Fruit fly (Drosophila melanogaster): Measurements from ENCODE around the gene ase.

Gene ase

dm6 chrX:460447-460846 lies at the start of gene ase:
TSS of gene ase (plus strand) at chrX:460747.
- TF ChIP-seq ase (GFP tag; IDR thresholded peaks at IDR 0.05) (peak; percentile 39; the same call in 1 of the 3 replicates), cg (GFP tag; optimal IDR thresholded peaks at IDR 0.05) (peak; percentile 32), pros (GFP tag; optimal IDR thresholded peaks at IDR 0.05) (peak; percentile 24), sens (GFP tag) (peak; percentile 12), CG5245 (GFP tag; optimal IDR thresholded peaks at IDR 0.05) (no peak), cad (GFP tag; optimal IDR thresholded peaks at IDR 0.05) (no peak)

DNA sequence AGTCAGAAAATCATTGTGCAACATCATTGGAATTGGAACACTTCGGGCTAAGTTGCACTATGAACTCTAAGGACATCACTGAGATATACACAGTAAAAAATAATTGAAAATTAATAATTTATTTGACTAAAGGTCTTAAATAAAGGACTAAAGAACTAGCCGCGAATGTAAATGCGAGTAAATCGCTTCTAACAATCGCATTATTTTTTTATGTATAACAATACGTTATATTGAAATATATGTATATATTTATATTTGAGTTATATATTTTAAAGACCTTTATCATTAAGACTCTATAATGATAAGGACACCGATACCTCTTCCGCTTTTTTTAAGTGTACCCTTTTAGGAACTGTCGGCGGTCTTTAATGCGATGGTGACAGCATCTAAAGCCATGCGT lies 46.2 kb upstream of the ase start:
- TF ChIP-seq schlank (tag; optimal IDR thresholded peaks at IDR 0.05) (no peak), Drgx (GFP tag; IDR thresholded peaks at IDR 0.05) (no peak), sug (tag; optimal IDR thresholded peaks at IDR 0.05) (no peak), trem (tag; optimal IDR thresholded peaks at IDR 0.05) (no peak), CG13296 (GFP tag; optimal IDR thresholded peaks at IDR 0.05) (no peak), seq (GFP tag; IDR thresholded peaks at IDR 0.05) (no peak), crc (GFP tag; optimal IDR thresholded peaks at IDR 0.05) (no peak), CG17186 (GFP tag; optimal IDR thresholded peaks at IDR 0.05) (no peak), CG7372 (GFP tag; IDR thresholded peaks at IDR 0.05) (no peak), dmrt11E (tag; optimal IDR thresholded peaks at IDR 0.05) (peak; percentile 42), unc-4 (GFP tag; IDR thresholded peaks at IDR 0.05; ENCODE audit: partially characterized antibody) (no peak), HmgZ (tag; optimal IDR thresholded peaks at IDR 0.05) (no peak), dati (GFP tag; IDR thresholded peaks at IDR 0.05) (no peak), Aef1 (GFP tag; IDR thresholded peaks at IDR 0.05) (no peak), CG30020 (tag; optimal IDR thresholded peaks at IDR 0.05) (no peak), lola (GFP tag; optimal IDR thresholded peaks at IDR 0.05) (peak in 1 of 3 experiments; percentile 30), vfl (GFP tag; optimal IDR thresholded peaks at IDR 0.05) (no peak), pho (GFP tag; optimal IDR thresholded peaks at IDR 0.05) (no peak), CG30431 (GFP tag; optimal IDR thresholded peaks at IDR 0.05) (no peak), CG6175 (GFP tag; IDR thresholded peaks at IDR 0.05) (no peak), CG3281 (GFP tag; optimal IDR thresholded peaks at IDR 0.05) (no peak), CG1529 (GFP tag; optimal IDR thresholded peaks at IDR 0.05) (no peak), CG11398 (GFP tag; optimal IDR thresholded peaks at IDR 0.05) (no peak), CG3726 (GFP tag; IDR thresholded peaks at IDR 0.05) (no peak), hth (optimal IDR thresholded peaks at IDR 0.05) (no peak), MBD-R2 (GFP tag; IDR thresholded peaks at IDR 0.05) (no peak), sc (optimal IDR thresholded peaks at IDR 0.05) (no peak), sc (GFP tag; optimal IDR thresholded peaks at IDR 0.05) (no peak), wdn (GFP tag; IDR thresholded peaks at IDR 0.05) (no peak), CG16779 (GFP tag; IDR thresholded peaks at IDR 0.05) (no peak), prd (optimal IDR thresholded peaks at IDR 0.05) (no peak), prd (GFP tag; IDR thresholded peaks at IDR 0.05) (peak; percentile 59; the same call in 2 of the 3 replicates), CG2712 (tag; optimal IDR thresholded peaks at IDR 0.05) (peak; percentile 26), CG14965 (GFP tag; optimal IDR thresholded peaks at IDR 0.05; ENCODE audit: borderline replicate concordance) (no peak), pum (GFP tag; optimal IDR thresholded peaks at IDR 0.05) (no peak), CG11456 (GFP tag; IDR thresholded peaks at IDR 0.05) (no peak), Fer1 (GFP tag; optimal IDR thresholded peaks at IDR 0.05) (no peak), Hr39 (optimal IDR thresholded peaks at IDR 0.05) (no peak), yki (optimal IDR thresholded peaks at IDR 0.05) (no peak), lbe (GFP tag; optimal IDR thresholded peaks at IDR 0.05) (no peak), odd (GFP tag; optimal IDR thresholded peaks at IDR 0.05) (no peak), CG10267 (tag; optimal IDR thresholded peaks at IDR 0.05) (peak; percentile 1), fd96Cb (tag; optimal IDR thresholded peaks at IDR 0.05) (no peak), CG18599 (GFP tag; optimal IDR thresholded peaks at IDR 0.05) (no peak), Spps (tag; optimal IDR thresholded peaks at IDR 0.05) (no peak), Trl (optimal IDR thresholded peaks at IDR 0.05) (no peak), Trl (GFP tag; optimal IDR thresholded peaks at IDR 0.05) (no peak)

Data from whole organism, embryonic.